Fruit fly (Drosophila melanogaster): ENCODE data around the gene CG14120.

The CG14120 gene

DNA sequence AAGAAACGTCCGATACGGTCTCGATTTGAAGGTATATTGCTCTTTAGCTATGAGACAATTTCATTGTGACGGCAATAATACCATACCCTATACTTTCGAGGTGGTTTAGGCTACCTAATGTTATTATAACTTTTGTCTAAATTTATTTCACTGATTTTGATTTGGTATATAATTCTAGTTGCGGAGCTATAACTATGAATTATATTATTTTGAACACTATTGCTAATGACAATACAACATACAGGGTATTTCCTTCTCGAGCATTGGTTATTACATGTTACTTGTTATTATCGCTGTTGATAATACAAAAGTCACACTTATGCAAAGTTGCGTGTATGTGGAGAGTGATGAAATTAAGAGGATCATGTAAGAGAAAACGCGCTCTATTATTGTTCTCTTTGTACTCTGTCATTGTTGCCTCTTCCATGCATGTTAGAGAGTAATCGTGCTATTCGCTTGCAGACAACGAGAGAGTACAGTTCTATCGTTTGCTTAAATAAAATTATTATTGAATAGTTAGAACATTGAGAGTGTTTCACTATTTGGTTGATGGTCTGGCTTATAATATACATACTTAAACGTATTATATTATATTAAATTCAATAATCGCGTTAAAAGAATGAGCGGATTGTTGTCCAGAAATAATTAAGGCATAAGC is 28.9 kb downstream of the CG14120 start, which contains the start of gene CG32115 (continued):
- peak; percentile 93 for TF ChIP-seq dmrt93B (GFP tag; optimal IDR thresholded peaks at IDR 0.05)
- TF ChIP-seq woc (GFP tag; optimal IDR thresholded peaks at IDR 0.05), result peak; percentile 93
- peak; percentile 99 for TF ChIP-seq rgr (GFP tag; optimal IDR thresholded peaks at IDR 0.05)
- peak; percentile 88 for TF ChIP-seq sv (GFP tag; optimal IDR thresholded peaks at IDR 0.05)
- peak; percentile 80 for TF ChIP-seq GATAd (GFP tag; optimal IDR thresholded peaks at IDR 0.05)
- TF ChIP-seq Dfd (GFP tag; optimal IDR thresholded peaks at IDR 0.05), result no peak
- peak; percentile 28 for TF ChIP-seq Hr83 (GFP tag; optimal IDR thresholded peaks at IDR 0.05; ENCODE audit: poor library complexity, severe bottlenecking)
- TF ChIP-seq Myc (optimal IDR thresholded peaks at IDR 0.05), result no peak
- peak; percentile 99 for TF ChIP-seq h (GFP tag; optimal IDR thresholded peaks at IDR 0.05)
- TF ChIP-seq foxo (GFP tag; optimal IDR thresholded peaks at IDR 0.05), result peak; percentile 91 to 98
- no peak for TF ChIP-seq Abd-B (GFP tag; optimal IDR thresholded peaks at IDR 0.05)

DNA sequence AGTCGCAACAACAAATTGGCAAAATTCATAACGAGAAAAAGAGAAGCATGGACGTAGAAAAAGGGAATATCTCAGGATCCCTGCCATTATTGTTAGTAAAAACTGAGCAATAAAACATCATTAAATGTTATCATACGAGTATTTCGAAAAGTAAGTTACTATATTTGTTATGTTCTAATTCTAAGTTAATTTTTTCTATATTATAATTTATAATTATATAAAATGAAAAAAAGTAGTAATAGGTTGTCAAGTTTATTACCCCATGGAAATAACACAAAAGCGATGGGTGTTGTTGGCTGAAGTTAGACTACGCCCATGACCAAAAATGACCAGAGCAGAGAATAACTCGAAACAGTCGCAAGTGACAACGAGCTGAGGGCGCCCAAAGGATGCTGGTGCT is 30.6 kb downstream of the CG14120 start:
- TF ChIP-seq Jra (GFP tag; optimal IDR thresholded peaks at IDR 0.05) (no peak), GATAd (GFP tag; optimal IDR thresholded peaks at IDR 0.05) (no peak), sage (GFP tag; optimal IDR thresholded peaks at IDR 0.05) (no peak), Hr78 (GFP tag; optimal IDR thresholded peaks at IDR 0.05) (no peak), Hnf4 (GFP tag; optimal IDR thresholded peaks at IDR 0.05) (no peak), Dif (GFP tag; optimal IDR thresholded peaks at IDR 0.05; ENCODE audit: partially characterized antibody) (no peak), N (GFP tag; optimal IDR thresholded peaks at IDR 0.05) (no peak), Sp1 (GFP tag; optimal IDR thresholded peaks at IDR 0.05) (peak; percentile 86), dl (GFP tag; optimal IDR thresholded peaks at IDR 0.05; ENCODE audit: insufficient read depth in 1 of 2, partially characterized antibody in 2 of 2) (no peak), usp (GFP tag; optimal IDR thresholded peaks at IDR 0.05) (no peak), Abd-B (GFP tag; optimal IDR thresholded peaks at IDR 0.05) (no peak), brk (GFP tag; optimal IDR thresholded peaks at IDR 0.05) (no peak), dmrt93B (GFP tag; optimal IDR thresholded peaks at IDR 0.05) (no peak), dsf (GFP tag; optimal IDR thresholded peaks at IDR 0.05; ENCODE audit: borderline replicate concordance) (no peak), CG9705 (GFP tag; optimal IDR thresholded peaks at IDR 0.05) (no peak), fru (GFP tag; optimal IDR thresholded peaks at IDR 0.05) (peak; percentile 55), lola (GFP tag; optimal IDR thresholded peaks at IDR 0.05) (no peak), CG32264 (GFP tag; optimal IDR thresholded peaks at IDR 0.05) (no peak), sv (GFP tag; optimal IDR thresholded peaks at IDR 0.05) (no peak), Mio (GFP tag; optimal IDR thresholded peaks at IDR 0.05) (no peak), woc (GFP tag; optimal IDR thresholded peaks at IDR 0.05) (no peak), ey (GFP tag; optimal IDR thresholded peaks at IDR 0.05) (peak; percentile 16), Myc (optimal IDR thresholded peaks at IDR 0.05) (no peak), pan (optimal IDR thresholded peaks at IDR 0.05) (no peak), HLH106 (tag; optimal IDR thresholded peaks at IDR 0.05) (peak; percentile 86), jim (GFP tag; optimal IDR thresholded peaks at IDR 0.05) (no peak), Dfd (GFP tag; optimal IDR thresholded peaks at IDR 0.05) (no peak), Rel (GFP tag; optimal IDR thresholded peaks at IDR 0.05) (no peak), Rel (tag; optimal IDR thresholded peaks at IDR 0.05) (no peak), foxo (GFP tag; optimal IDR thresholded peaks at IDR 0.05) (peak in 1 of 2 experiments; percentile 61), CrebA (GFP tag; optimal IDR thresholded peaks at IDR 0.05; ENCODE audit: borderline replicate concordance) (no peak), OdsH (GFP tag; optimal IDR thresholded peaks at IDR 0.05) (peak; percentile 47), tai (GFP tag; optimal IDR thresholded peaks at IDR 0.05) (no peak), Vsx2 (GFP tag; optimal IDR thresholded peaks at IDR 0.05; ENCODE audit: partially characterized antibody) (no peak), psq (GFP tag; optimal IDR thresholded peaks at IDR 0.05) (peak; percentile 60), br (GFP tag; optimal IDR thresholded peaks at IDR 0.05) (peak; percentile 25), h (GFP tag; optimal IDR thresholded peaks at IDR 0.05) (peak; percentile 10), Hr83 (GFP tag; optimal IDR thresholded peaks at IDR 0.05; ENCODE audit: poor library complexity, severe bottlenecking) (no peak), rgr (GFP tag; optimal IDR thresholded peaks at IDR 0.05) (peak; percentile 42)

All from whole organism, wandering third instar larva.